Worm (Caenorhabditis elegans) whole organism, midembryonic: ENCODE data around the gene F47C12.6.

ENCODE experiments used
- T22C8.4 ChIP-seq: fragments of 200-800 bp; sonication (Bioruptor generic); IDR thresholded peaks from 2 replicates; pipeline ENCODE4 v1.3.6; 2022; ENCODE audit warnings: missing genetic modification characterization, missing compliant biosample characterization
- cog-1 ChIP-seq: sonication (generic microtip); optimal IDR thresholded peaks from 2 replicates; lab custom pipeline; 2016; ENCODE audit warnings: missing genetic modification characterization, missing compliant biosample characterization
- flt-1 ChIP-seq: fragments of 200-800 bp; sonication (Bioruptor generic); IDR thresholded peaks from 2 replicates; pipeline ENCODE4 v1.3.6; 2022; ENCODE audit warnings: missing genetic modification characterization, missing compliant biosample characterization
- klf-2 ChIP-seq: fragments of 200-800 bp; sonication (Bioruptor generic); conservative IDR thresholded peaks from 2 replicates; pipeline ENCODE4 v1.3.6; 2022; ENCODE audit warnings: missing genetic modification reagents, missing genetic modification characterization, missing compliant biosample characterization
- med-1 ChIP-seq: sonication (generic microtip); optimal IDR thresholded peaks from 2 replicates; lab custom pipeline; 2017; ENCODE audit warnings: missing genetic modification characterization, mild to moderate bottlenecking, missing compliant biosample characterization, antibody characterized with exemption, missing genetic modification reagents; ENCODE audit not compliant: insufficient read depth
- ref-1 ChIP-seq: fragments of 200-800 bp; sonication (Bioruptor generic); conservative IDR thresholded peaks from 2 replicates; pipeline ENCODE4 v1.3.6; 2022; ENCODE audit warnings: missing genetic modification reagents, missing genetic modification characterization, missing compliant biosample characterization
- tab-1 ChIP-seq: fragments of 200-800 bp; sonication (Bioruptor generic); IDR thresholded peaks from 2 replicates; pipeline ENCODE4 v1.3.6; 2022; ENCODE audit warnings: missing genetic modification characterization, missing compliant biosample characterization
- ztf-23 ChIP-seq: fragments of 200-800 bp; sonication (Bioruptor generic); IDR thresholded peaks from 2 replicates; pipeline ENCODE4 v1.3.6; 2022; ENCODE audit warnings: missing genetic modification reagents, missing genetic modification characterization, missing compliant biosample characterization
- ztf-29 ChIP-seq: fragments of 200-800 bp; sonication (Bioruptor generic); IDR thresholded peaks from 2 replicates; pipeline ENCODE4 v1.3.6; 2022; ENCODE audit warnings: missing genetic modification reagents, missing genetic modification characterization, missing compliant biosample characterization

DNA sequence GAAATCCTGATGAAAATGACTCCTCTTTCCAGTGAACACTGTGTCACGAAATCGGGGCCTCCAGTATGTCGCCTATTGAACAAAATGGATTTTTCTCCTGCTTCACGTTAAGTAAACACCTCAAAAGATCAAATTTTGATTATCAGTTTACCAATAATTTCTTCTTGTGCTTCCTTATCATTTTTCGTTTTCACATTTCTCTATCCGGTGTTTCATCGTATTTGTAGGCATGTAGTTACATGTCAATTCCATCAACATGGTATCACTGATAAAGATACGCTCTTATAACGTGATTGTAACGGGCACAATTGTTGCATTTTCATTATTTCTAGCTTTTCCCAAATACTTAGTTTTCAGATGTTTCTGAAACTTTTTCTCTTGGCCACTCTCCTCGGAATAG lies 48.7 kb downstream of the F47C12.6 start, which contains the start of gene clec-72:
- TF ChIP-seq flt-1 (GFP tag; lab: Robert Waterston, UW), result no peak
- TF ChIP-seq tab-1 (GFP tag; lab: Robert Waterston, UW), result no peak
- no peak for TF ChIP-seq ref-1 (GFP tag; lab: Robert Waterston, UW)
- no peak for TF ChIP-seq T22C8.4 (GFP tag; lab: Robert Waterston, UW)
- no peak for TF ChIP-seq ztf-23 (GFP tag; lab: Robert Waterston, UW)
- no peak for TF ChIP-seq ztf-29
- no peak for TF ChIP-seq klf-2 (GFP tag; lab: Robert Waterston, UW)
- TF ChIP-seq med-1 (GFP tag; lab: Kevin White, UChicago), result no peak
- TF ChIP-seq cog-1 (tag; lab: Kevin White, UChicago), result no peak
